Worm (Caenorhabditis elegans): Measurements from ENCODE around the gene F41C3.8.

DNA sequence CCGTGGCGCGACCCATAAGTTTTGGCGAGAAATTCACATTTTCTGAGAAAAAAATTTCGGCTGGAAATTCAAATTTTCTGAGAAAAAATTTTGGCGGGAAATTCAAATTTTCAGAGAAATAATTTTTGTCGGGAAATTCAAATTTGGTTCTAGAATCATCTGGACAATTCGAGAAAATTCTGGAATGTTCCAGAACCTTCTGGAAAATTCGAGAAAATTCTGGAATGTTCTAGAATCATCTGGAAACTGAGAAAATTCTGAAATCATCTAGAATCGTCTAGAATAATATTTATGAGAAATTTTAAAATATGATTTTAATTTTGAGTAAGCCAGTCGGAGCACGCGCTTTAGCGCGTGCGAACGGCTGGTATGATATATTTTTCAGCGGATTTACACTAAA, 31.0 kb upstream of the F41C3.8 start:
- TF ChIP-seq nhr-20 (tag; optimal IDR thresholded peaks at IDR 0.05), result no peak
- no peak for TF ChIP-seq ces-1 (GFP tag; optimal IDR thresholded peaks at IDR 0.05)
- TF ChIP-seq elt-3 (tag; optimal IDR thresholded peaks at IDR 0.05), result no peak
- no peak for TF ChIP-seq nhr-28 (tag; optimal IDR thresholded peaks at IDR 0.05)
- TF ChIP-seq hlh-4 (tag; optimal IDR thresholded peaks at IDR 0.05), result no peak
- TF ChIP-seq dpl-1 (GFP tag; optimal IDR thresholded peaks at IDR 0.05), result no peak
- TF ChIP-seq nhr-237 (tag; optimal IDR thresholded peaks at IDR 0.05), result no peak
- no peak for TF ChIP-seq snpc-4 (tag; optimal IDR thresholded peaks at IDR 0.05)
- TF ChIP-seq lin-39 (tag; optimal IDR thresholded peaks at IDR 0.05), result no peak
- TF ChIP-seq mdl-1 (tag; optimal IDR thresholded peaks at IDR 0.05), result no peak
- no peak for TF ChIP-seq nhr-77 (tag; optimal IDR thresholded peaks at IDR 0.05)
